Worm (Caenorhabditis elegans): ENCODE results near the gene mig-23.

Gene mig-23

DNA sequence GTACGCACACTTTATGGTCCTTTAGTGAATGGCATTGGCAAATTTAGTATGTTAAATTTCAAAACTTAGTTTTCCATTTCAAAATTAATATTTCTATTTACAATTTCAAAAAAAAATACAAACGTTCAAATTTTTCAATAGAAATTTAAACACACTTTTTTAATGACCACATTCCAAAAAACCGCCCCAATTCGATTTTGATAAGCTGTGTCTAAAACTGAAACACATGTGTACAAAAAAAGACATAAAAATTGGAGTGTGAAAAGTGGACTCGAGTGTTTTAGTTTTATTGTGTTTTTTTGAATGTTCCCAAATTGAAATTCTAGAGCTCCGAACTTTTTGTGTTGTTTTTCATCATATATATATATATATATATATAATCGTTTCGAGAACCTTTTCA lies 27.1 kb upstream of the mig-23 start:
- TF ChIP-seq dmd-4 (tag; optimal IDR thresholded peaks at IDR 0.05; ENCODE audit: borderline replicate concordance): no peak

DNA sequence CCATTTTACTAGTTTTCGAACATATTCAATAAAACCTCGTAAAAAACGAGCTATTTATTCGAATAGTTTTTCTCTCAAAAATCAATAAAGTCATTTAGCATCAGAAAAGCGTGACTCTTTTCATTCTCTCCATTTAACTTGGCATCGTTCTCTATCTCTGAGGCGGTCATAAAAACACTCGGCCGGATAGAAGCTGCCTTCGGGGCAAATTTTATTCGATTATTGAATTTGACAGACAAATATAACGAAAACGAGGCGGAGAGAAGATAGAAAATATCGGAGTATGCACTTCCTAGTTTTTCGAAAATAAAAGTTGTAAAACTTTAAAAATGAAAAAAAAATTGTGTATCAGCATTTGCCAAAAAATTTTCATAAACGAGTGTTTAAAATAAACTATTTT lies 26.6 kb upstream of the mig-23 start:
- TF ChIP-seq unc-42 (tag; optimal IDR thresholded peaks at IDR 0.05): peak; percentile 71
- no peak for TF ChIP-seq nhr-11 (tag; optimal IDR thresholded peaks at IDR 0.05)

DNA sequence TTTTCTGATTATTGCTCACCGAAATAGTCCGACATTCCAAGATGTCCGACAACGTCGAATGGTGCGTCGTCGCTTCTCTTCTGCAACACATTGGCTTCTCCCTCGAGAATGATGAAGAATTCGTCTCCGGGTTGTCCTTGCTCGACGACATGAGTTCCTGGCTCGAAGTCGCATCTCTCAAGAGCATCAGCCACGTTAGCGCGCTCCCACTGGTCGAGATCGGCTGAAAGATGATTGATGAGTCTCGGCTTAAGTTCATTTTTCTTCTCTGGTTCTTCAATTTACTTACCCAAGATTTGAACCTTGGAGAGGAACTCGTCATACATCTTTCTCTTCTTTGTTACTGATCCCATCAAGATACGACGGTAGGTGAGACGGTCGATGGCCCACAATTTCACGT lies 23.5 kb upstream of the mig-23 start:
- TF ChIP-seq pat-9 (tag; optimal IDR thresholded peaks at IDR 0.05): no peak
- no peak for TF ChIP-seq pqm-1 (tag; optimal IDR thresholded peaks at IDR 0.05)
- no peak for TF ChIP-seq sdc-2 (tag; optimal IDR thresholded peaks at IDR 0.05)
- TF ChIP-seq unc-3 (GFP tag; conservative IDR thresholded peaks at IDR 0.05): no peak
- TF ChIP-seq unc-3 (tag; optimal IDR thresholded peaks at IDR 0.05): no peak
- TF ChIP-seq F13H6.1 (tag; optimal IDR thresholded peaks at IDR 0.05): no peak
- TF ChIP-seq Y22D7AL.16 (tag; optimal IDR thresholded peaks at IDR 0.05): no peak
- no peak for TF ChIP-seq dmd-4 (tag; optimal IDR thresholded peaks at IDR 0.05; ENCODE audit: borderline replicate concordance)
- no peak for TF ChIP-seq pha-4 (tag; optimal IDR thresholded peaks at IDR 0.05)
- TF ChIP-seq ceh-18 (tag; optimal IDR thresholded peaks at IDR 0.05): no peak
- no peak for TF ChIP-seq unc-42 (tag; optimal IDR thresholded peaks at IDR 0.05)
- no peak for TF ChIP-seq gmeb-2 (tag; optimal IDR thresholded peaks at IDR 0.05)
- TF ChIP-seq fkh-10 (GFP tag; optimal IDR thresholded peaks at IDR 0.05): no peak
- no peak for TF ChIP-seq nhr-11 (tag; optimal IDR thresholded peaks at IDR 0.05)
- no peak for TF ChIP-seq ceh-19 (GFP tag; optimal IDR thresholded peaks at IDR 0.05)
- no peak for TF ChIP-seq npax-4 (tag; optimal IDR thresholded peaks at IDR 0.05)

DNA sequence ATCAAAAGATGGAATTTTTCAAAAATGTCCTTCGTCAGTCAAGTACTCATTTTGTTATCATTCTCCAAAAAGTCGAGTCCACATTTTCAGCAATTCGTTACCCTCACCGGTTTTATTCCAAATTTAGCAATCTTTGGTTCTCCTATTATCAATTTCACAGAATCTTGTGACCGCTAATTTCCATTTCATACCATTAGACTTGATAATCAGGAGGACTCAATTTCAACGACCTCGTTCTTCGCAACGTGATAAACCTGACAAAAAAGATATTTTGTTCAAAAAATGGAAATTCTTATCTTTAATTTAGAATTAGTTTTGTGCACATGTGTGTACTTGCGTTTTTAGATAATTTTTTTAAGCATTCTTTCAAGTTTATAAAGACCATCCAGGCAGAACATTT lies 13.9 kb upstream of the mig-23 start:
- no peak for TF ChIP-seq ref-2 (tag; optimal IDR thresholded peaks at IDR 0.05)
- no peak for TF ChIP-seq che-1 (tag; optimal IDR thresholded peaks at IDR 0.05)
- no peak for TF ChIP-seq mec-3 (tag; optimal IDR thresholded peaks at IDR 0.05; ENCODE audit: borderline replicate concordance)
- TF ChIP-seq pqm-1 (tag; optimal IDR thresholded peaks at IDR 0.05): no peak
- no peak for TF ChIP-seq pat-9 (tag; optimal IDR thresholded peaks at IDR 0.05)
- no peak for TF ChIP-seq dve-1 (tag; optimal IDR thresholded peaks at IDR 0.05)
- TF ChIP-seq ama-1 (optimal IDR thresholded peaks at IDR 0.05): no peak
- no peak for TF ChIP-seq hlh-30 (tag; optimal IDR thresholded peaks at IDR 0.05; ENCODE audit: insufficient read depth)
- TF ChIP-seq madf-2 (tag; optimal IDR thresholded peaks at IDR 0.05): no peak
- no peak for TF ChIP-seq gmeb-2 (tag; optimal IDR thresholded peaks at IDR 0.05)
- no peak for TF ChIP-seq C38D4.7 (GFP tag; optimal IDR thresholded peaks at IDR 0.05)
- TF ChIP-seq unc-3 (GFP tag; conservative IDR thresholded peaks at IDR 0.05): no peak
- TF ChIP-seq unc-3 (tag; optimal IDR thresholded peaks at IDR 0.05): no peak
- TF ChIP-seq ceh-22 (tag; optimal IDR thresholded peaks at IDR 0.05): no peak
- no peak for TF ChIP-seq ceh-6 (GFP tag; optimal IDR thresholded peaks at IDR 0.05)

DNA sequence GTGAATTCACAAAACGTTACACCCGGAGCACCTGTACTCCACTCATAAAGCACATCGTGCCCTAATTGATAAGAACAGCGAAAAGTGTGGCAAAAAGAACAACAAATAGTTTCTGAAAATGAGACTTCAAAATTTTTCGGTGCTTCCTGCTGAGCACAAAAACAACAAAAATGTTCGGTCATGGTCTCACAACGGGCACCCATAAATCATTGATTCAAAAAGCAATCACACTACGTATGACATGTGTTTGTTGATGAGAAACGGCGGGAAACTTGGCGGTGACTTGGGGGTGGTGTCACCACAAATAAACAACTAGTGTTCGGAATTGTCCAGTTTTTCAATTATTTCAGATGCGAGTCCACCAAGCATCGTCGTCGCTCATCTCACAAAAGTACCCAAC lies 12.2 kb upstream of the mig-23 start:
- no peak for TF ChIP-seq sox-2 (GFP tag; IDR thresholded peaks at IDR 0.05)
- TF ChIP-seq sdc-2 (tag; optimal IDR thresholded peaks at IDR 0.05): no peak
- TF ChIP-seq ceh-48 (tag; optimal IDR thresholded peaks at IDR 0.05): no peak
- TF ChIP-seq sox-4 (tag; optimal IDR thresholded peaks at IDR 0.05): no peak
- TF ChIP-seq unc-3 (GFP tag; conservative IDR thresholded peaks at IDR 0.05): no peak
- no peak for TF ChIP-seq unc-3 (tag; optimal IDR thresholded peaks at IDR 0.05)
- TF ChIP-seq ets-4 (tag; optimal IDR thresholded peaks at IDR 0.05): no peak
- TF ChIP-seq ceh-31 (tag; optimal IDR thresholded peaks at IDR 0.05): no peak
- TF ChIP-seq fax-1 (tag; optimal IDR thresholded peaks at IDR 0.05): no peak
- no peak for TF ChIP-seq ceh-14 (tag; optimal IDR thresholded peaks at IDR 0.05)
- no peak for TF ChIP-seq tbx-2 (tag; optimal IDR thresholded peaks at IDR 0.05)
- TF ChIP-seq ttx-3 (tag; optimal IDR thresholded peaks at IDR 0.05): no peak
- TF ChIP-seq gmeb-2 (tag; optimal IDR thresholded peaks at IDR 0.05): no peak
